Worm (Caenorhabditis elegans) whole organism, mixed stage, embryonic: Measurements from ENCODE around the gene pcn-1.

Experiments
- M03D4.4 ChIP-seq: sonication (generic microtip); optimal IDR thresholded peaks from 2 replicates; lab custom pipeline; 2017; ENCODE audit warnings: mild to moderate bottlenecking, missing genetic modification characterization, missing compliant biosample characterization
- bed-3 ChIP-seq: fragments of 200-800 bp; sonication (Bioruptor generic); optimal IDR thresholded peaks from 3 replicates; lab custom pipeline; 2018; ENCODE audit warnings: mild to moderate bottlenecking, missing genetic modification characterization, moderate library complexity, missing compliant biosample characterization
- blmp-1 ChIP-seq: fragments of 150-350 bp; optimal IDR thresholded peaks from 2 replicates; lab custom pipeline; 2014; ENCODE audit warnings: missing biosample characterization, missing genetic modification characterization
- ceh-39 ChIP-seq: fragments of 150-350 bp; optimal IDR thresholded peaks from 2 replicates; lab custom pipeline; 2014; ENCODE audit warnings: missing biosample characterization, missing genetic modification characterization
- ceh-43 ChIP-seq: fragments of 200-800 bp; sonication (Bioruptor generic); optimal IDR thresholded peaks from 2 replicates; lab custom pipeline; 2018; ENCODE audit warnings: mild to moderate bottlenecking, missing genetic modification characterization, moderate library complexity, missing compliant biosample characterization
- ceh-83 ChIP-seq: fragments of 200-800 bp; sonication (Bioruptor generic); optimal IDR thresholded peaks from 2 replicates; lab custom pipeline; 2018; ENCODE audit warnings: mild to moderate bottlenecking, missing genetic modification characterization, missing compliant biosample characterization
- ces-1 ChIP-seq: fragments of 150-350 bp; optimal IDR thresholded peaks from 2 replicates; lab custom pipeline; 2014; ENCODE audit warnings: missing biosample characterization, missing genetic modification reagents, missing genetic modification characterization
- drap-1 ChIP-seq: fragments of 200-800 bp; sonication (Bioruptor generic); optimal IDR thresholded peaks from 3 replicates; lab custom pipeline; 2018; ENCODE audit warnings: mild to moderate bottlenecking, missing genetic modification characterization, missing compliant biosample characterization
- elt-1 ChIP-seq: sonication (generic microtip); optimal IDR thresholded peaks from 2 replicates; lab custom pipeline; 2017; ENCODE audit warnings: missing genetic modification characterization, mild to moderate bottlenecking, missing compliant biosample characterization, antibody characterized with exemption, moderate library complexity, borderline replicate concordance; ENCODE audit not compliant: insufficient read depth
- elt-3 ChIP-seq: fragments of 150-350 bp; optimal IDR thresholded peaks from 2 replicates; lab custom pipeline; 2014; ENCODE audit warnings: missing biosample characterization, missing genetic modification characterization
- flh-1 ChIP-seq: fragments of 200-800 bp; sonication (Bioruptor generic); optimal IDR thresholded peaks from 2 replicates; lab custom pipeline; 2018; ENCODE audit warnings: mild to moderate bottlenecking, missing genetic modification characterization, moderate library complexity, missing compliant biosample characterization
- ham-2 ChIP-seq: fragments of 200-800 bp; sonication (Bioruptor generic); optimal IDR thresholded peaks from 2 replicates; lab custom pipeline; 2018; ENCODE audit warnings: mild to moderate bottlenecking, missing genetic modification characterization, missing compliant biosample characterization
- hlh-1 ChIP-seq: fragments of 150-350 bp; optimal IDR thresholded peaks from 2 replicates; lab custom pipeline; 2014; ENCODE audit warnings: missing biosample characterization, missing genetic modification reagents, missing genetic modification characterization
- lin-13 ChIP-seq: fragments of 150-350 bp; optimal IDR thresholded peaks from 2 replicates; lab custom pipeline; 2014; ENCODE audit warnings: missing biosample characterization, missing genetic modification characterization
- lsy-2 ChIP-seq: fragments of 150-350 bp; optimal IDR thresholded peaks from 2 replicates; lab custom pipeline; 2014; ENCODE audit warnings: missing biosample characterization, missing genetic modification characterization
- mep-1 ChIP-seq: fragments of 150-350 bp; optimal IDR thresholded peaks from 2 replicates; lab custom pipeline; 2017; ENCODE audit warnings: missing biosample characterization, missing genetic modification reagents, missing genetic modification characterization, inconsistent platforms
- mls-2 ChIP-seq: sonication (generic microtip); optimal IDR thresholded peaks from 2 replicates; lab custom pipeline; 2016; ENCODE audit warnings: mild to moderate bottlenecking, missing genetic modification characterization, moderate library complexity, missing compliant biosample characterization
- nhr-12 ChIP-seq: fragments of 150-350 bp; optimal IDR thresholded peaks from 2 replicates; lab custom pipeline; 2014; ENCODE audit warnings: missing biosample characterization, missing genetic modification characterization
- nhr-2 ChIP-seq: fragments of 150-350 bp; optimal IDR thresholded peaks from 2 replicates; lab custom pipeline; 2014; ENCODE audit warnings: missing biosample characterization, missing genetic modification characterization
- nhr-28 ChIP-seq: fragments of 150-350 bp; optimal IDR thresholded peaks from 2 replicates; lab custom pipeline; 2014; ENCODE audit warnings: missing biosample characterization, missing genetic modification characterization
- nhr-76 ChIP-seq: sonication (generic microtip); optimal IDR thresholded peaks from 2 replicates; lab custom pipeline; 2017; ENCODE audit warnings: missing biosample characterization, missing genetic modification characterization
- pha-4 ChIP-seq: fragments of 150-350 bp; optimal IDR thresholded peaks from 2 replicates; lab custom pipeline; 2018; ENCODE audit warnings: missing biosample characterization, missing genetic modification reagents, missing genetic modification characterization
- sem-2 ChIP-seq: fragments of 200-800 bp; sonication (Bioruptor generic); optimal IDR thresholded peaks from 2 replicates; lab custom pipeline; 2018; ENCODE audit warnings: mild to moderate bottlenecking, missing genetic modification characterization, missing compliant biosample characterization
- snpc-4 ChIP-seq: fragments of 150-350 bp; optimal IDR thresholded peaks from 2 replicates; lab custom pipeline; 2014; ENCODE audit warnings: missing biosample characterization, missing genetic modification characterization
- sptf-1 ChIP-seq: sonication (generic microtip); optimal IDR thresholded peaks from 2 replicates; lab custom pipeline; 2017; ENCODE audit warnings: mild to moderate bottlenecking, missing genetic modification characterization, moderate library complexity, missing compliant biosample characterization
- unc-120 ChIP-seq: sonication (generic microtip); optimal IDR thresholded peaks from 2 replicates; lab custom pipeline; 2017; ENCODE audit warnings: missing genetic modification characterization, missing compliant biosample characterization; ENCODE audit not compliant: poor library complexity, severe bottlenecking
- unc-39 ChIP-seq: fragments of 150-350 bp; optimal IDR thresholded peaks from 2 replicates; lab custom pipeline; 2014; ENCODE audit warnings: missing biosample characterization, missing genetic modification characterization
- unc-62 ChIP-seq: fragments of 150-350 bp; optimal IDR thresholded peaks from 2 replicates; lab custom pipeline; 2014; ENCODE audit warnings: missing biosample characterization, missing genetic modification reagents, missing genetic modification characterization
- ztf-11 ChIP-seq: fragments of 150-350 bp; optimal IDR thresholded peaks from 2 replicates; lab custom pipeline; 2014; ENCODE audit warnings: missing biosample characterization, missing genetic modification characterization

Gene pcn-1

ce11 chrIV:4039984-4040383 lies 9.3 kb downstream of the pcn-1 start, which contains the start of gene F35F11.2:
F35F11.2 (plus strand) TSS chrIV:4040284.
- no peak for TF ChIP-seq bed-3
- no peak for TF ChIP-seq ztf-11 (tag; lab: Kevin White, UChicago)
- no peak for TF ChIP-seq elt-1
- TF ChIP-seq lin-13, result no peak
- no peak for TF ChIP-seq nhr-28
- no peak for TF ChIP-seq unc-39
- no peak for TF ChIP-seq ham-2 (GFP tag; lab: Kevin White, UChicago)
- TF ChIP-seq snpc-4, result no peak
- no peak for TF ChIP-seq nhr-2 (tag; lab: Kevin White, UChicago)
- no peak for TF ChIP-seq M03D4.4 (tag; lab: Kevin White, UChicago)
- no peak for TF ChIP-seq mls-2
- TF ChIP-seq, all 35 proteins: peak for 0

ce11 chrIV:4034883-4035282 lies 14.4 kb downstream of the pcn-1 start, which contains the start of gene hlh-30:
hlh-30 (minus strand) TSS chrIV:4034951.
- TF ChIP-seq ces-1 (GFP tag; lab: Kevin White, UChicago) (peak; percentile 55), elt-3 (tag; lab: Kevin White, UChicago) (no peak), unc-62 (GFP tag; lab: Kevin White, UChicago) (no peak), unc-120 (tag; lab: Kevin White, UChicago) (peak; percentile 9), ztf-11 (tag; lab: Kevin White, UChicago) (no peak)

ce11 chrIV:4033490-4033889 lies 15.8 kb downstream of the pcn-1 start:
- TF ChIP-seq hlh-1 (tag; lab: Kevin White, UChicago), result peak; percentile 11
- TF ChIP-seq lsy-2, result no peak

ce11 chrIV:4032350-4032749 lies 16.9 kb downstream of the pcn-1 start:
- TF ChIP-seq unc-39 (no peak), drap-1 (GFP tag; lab: Kevin White, UChicago) (no peak), elt-3 (tag; lab: Kevin White, UChicago) (no peak), hlh-1 (tag; lab: Kevin White, UChicago) (no peak), ztf-11 (tag; lab: Kevin White, UChicago) (no peak), blmp-1 (tag; lab: Kevin White, UChicago) (no peak), pha-4 (tag; lab: Kevin White, UChicago) (no peak), sem-2 (GFP tag; lab: Kevin White, UChicago) (no peak), elt-1 (no peak), sptf-1 (tag; lab: Kevin White, UChicago) (no peak), mep-1 (no peak), flh-1 (no peak)
- TF ChIP-seq, all 35 proteins: peak for 0

ce11 chrIV:4030917-4031599 lies 18.2 kb downstream of the pcn-1 start:
- TF ChIP-seq nhr-12 (tag; lab: Kevin White, UChicago) (no peak), elt-1 (no peak), mls-2 (no peak), ceh-39 (no peak), ceh-43 (GFP tag; lab: Kevin White, UChicago) (no peak)

- TF ChIP-seq ceh-83 (GFP tag; lab: Kevin White, UChicago), result no peak
- TF ChIP-seq nhr-12 (tag; lab: Kevin White, UChicago), result no peak
- no peak for TF ChIP-seq nhr-76
- no peak for TF ChIP-seq flh-1
- no peak for TF ChIP-seq drap-1 (GFP tag; lab: Kevin White, UChicago)
- TF ChIP-seq ham-2 (GFP tag; lab: Kevin White, UChicago), result no peak
- TF ChIP-seq sem-2 (GFP tag; lab: Kevin White, UChicago), result no peak
- TF ChIP-seq mls-2, result no peak
- no peak for TF ChIP-seq sptf-1 (tag; lab: Kevin White, UChicago)
- no peak for TF ChIP-seq nhr-28
These were observed 20.0 kb downstream of the pcn-1 start for ce11 chrIV:4029288-4029687.
